Fruit fly (Drosophila melanogaster) whole organism, embryonic: ENCODE data around the gene CG42268.

Source experiments
- Blimp-1 ChIP-seq: fragments of 200-800 bp; sonication (Bioruptor generic); optimal IDR thresholded peaks from 3 replicates; lab custom pipeline; 2018; ENCODE audit warnings: missing biosample characterization, missing genetic modification characterization, mild to moderate bottlenecking, moderate library complexity, missing genetic modification reagents
- CG10959 ChIP-seq: fragments of 200-800 bp; sonication (Bioruptor generic); IDR thresholded peaks from 2 replicates; pipeline ENCODE4 v1.3.6; 2022; ENCODE audit warnings: missing biosample characterization, missing genetic modification characterization
- CG11085 ChIP-seq: fragments of 200-800 bp; sonication (Bioruptor generic); IDR thresholded peaks from 2 replicates; pipeline ENCODE4 v1.3.6; 2022; ENCODE audit warnings: missing biosample characterization, missing genetic modification characterization
- CG11456 ChIP-seq: fragments of 200-800 bp; sonication (Bioruptor generic); IDR thresholded peaks from 3 replicates; pipeline ENCODE4 v1.3.6; 2022; ENCODE audit warnings: missing biosample characterization, missing genetic modification characterization
- CG11695 ChIP-seq: fragments of 200-800 bp; sonication (Bioruptor generic); IDR thresholded peaks from 3 replicates; pipeline ENCODE4 v1.3.6; 2022; ENCODE audit warnings: missing biosample characterization, missing genetic modification characterization
- CG11696 ChIP-seq: fragments of 200-800 bp; sonication (Bioruptor generic); IDR thresholded peaks from 2 replicates; pipeline ENCODE4 v1.3.6; 2022; ENCODE audit warnings: missing biosample characterization, missing genetic modification characterization
- CG12744 ChIP-seq: fragments of 200-800 bp; sonication (Bioruptor generic); optimal IDR thresholded peaks from 2 replicates; lab custom pipeline; 2016; ENCODE audit warnings: missing biosample characterization, missing genetic modification characterization
- CG12769 ChIP-seq: fragments of 200-800 bp; sonication (Bioruptor generic); optimal IDR thresholded peaks from 2 replicates; lab custom pipeline; 2019; ENCODE audit warnings: missing biosample characterization, mild to moderate bottlenecking, missing genetic modification characterization, moderate library complexity
- CG13424 ChIP-seq: fragments of 200-800 bp; sonication (Bioruptor generic); optimal IDR thresholded peaks from 2 replicates; lab custom pipeline; 2019; ENCODE audit warnings: missing biosample characterization, mild to moderate bottlenecking, missing genetic modification characterization, moderate library complexity
- CG14860 ChIP-seq: fragments of 200-800 bp; sonication (Bioruptor generic); IDR thresholded peaks from 3 replicates; pipeline ENCODE4 v1.3.6; 2022; ENCODE audit warnings: missing biosample characterization, missing genetic modification characterization; ENCODE audit not compliant: partially characterized antibody
- CG15073 ChIP-seq: fragments of 200-800 bp; sonication (Bioruptor generic); optimal IDR thresholded peaks from 2 replicates; lab custom pipeline; 2016; ENCODE audit warnings: missing biosample characterization, missing genetic modification characterization
- CG17612 ChIP-seq: fragments of 200-800 bp; sonication (Bioruptor generic); IDR thresholded peaks from 2 replicates; pipeline ENCODE4 v1.3.6; 2022; ENCODE audit warnings: missing biosample characterization, missing genetic modification characterization
- CG17912 ChIP-seq: fragments of 200-800 bp; sonication (Bioruptor generic); optimal IDR thresholded peaks from 2 replicates; lab custom pipeline; 2018; ENCODE audit warnings: missing biosample characterization, mild to moderate bottlenecking, missing genetic modification characterization
- CG2129 ChIP-seq: fragments of 200-800 bp; sonication (Bioruptor generic); IDR thresholded peaks from 2 replicates; pipeline ENCODE4 v1.3.6; 2022; ENCODE audit warnings: missing biosample characterization, missing genetic modification characterization; ENCODE audit not compliant: partially characterized antibody
- CG2199 ChIP-seq: fragments of 200-800 bp; sonication (Bioruptor generic); IDR thresholded peaks from 3 replicates; pipeline ENCODE4 v1.3.6; 2022; ENCODE audit warnings: missing biosample characterization, missing genetic modification characterization
- CG2875 ChIP-seq: fragments of 200-800 bp; sonication (Bioruptor generic); optimal IDR thresholded peaks from 2 replicates; lab custom pipeline; 2017; ENCODE audit warnings: missing biosample characterization, mild to moderate bottlenecking, missing genetic modification characterization, missing genetic modification reagents
- CG31365 ChIP-seq: fragments of 200-800 bp; sonication (Bioruptor generic); optimal IDR thresholded peaks from 2 replicates; lab custom pipeline; 2018; ENCODE audit warnings: missing biosample characterization, mild to moderate bottlenecking, missing genetic modification characterization
- CG32532 ChIP-seq: fragments of 200-800 bp; sonication (Bioruptor generic); IDR thresholded peaks from 2 replicates; pipeline ENCODE4 v1.3.6; 2022; ENCODE audit warnings: missing biosample characterization, missing genetic modification characterization
- CG33557 ChIP-seq: fragments of 200-800 bp; sonication (Bioruptor generic); optimal IDR thresholded peaks from 2 replicates; lab custom pipeline; 2019; ENCODE audit warnings: missing biosample characterization, mild to moderate bottlenecking, missing genetic modification characterization, moderate library complexity
- CG4360 ChIP-seq: fragments of 200-800 bp; sonication (Bioruptor generic); IDR thresholded peaks from 2 replicates; pipeline ENCODE4 v1.3.6; 2022; ENCODE audit warnings: missing biosample characterization, missing genetic modification characterization
- CG4424 ChIP-seq: fragments of 200-800 bp; sonication (Bioruptor generic); optimal IDR thresholded peaks from 3 replicates; lab custom pipeline; 2016; ENCODE audit warnings: missing biosample characterization, missing genetic modification characterization
- CG4854 ChIP-seq: fragments of 200-800 bp; sonication (Bioruptor generic); optimal IDR thresholded peaks from 2 replicates; lab custom pipeline; 2016; ENCODE audit warnings: missing biosample characterization, missing genetic modification characterization, inconsistent platforms
- CG5180 ChIP-seq: fragments of 200-800 bp; sonication (Bioruptor generic); optimal IDR thresholded peaks from 3 replicates; lab custom pipeline; 2017; ENCODE audit warnings: missing biosample characterization, missing genetic modification characterization, mild to moderate bottlenecking, moderate library complexity, missing genetic modification reagents
- CG7357 ChIP-seq: fragments of 200-800 bp; sonication (Bioruptor generic); IDR thresholded peaks from 3 replicates; pipeline ENCODE4 v1.3.6; 2022; ENCODE audit warnings: missing biosample characterization, missing genetic modification characterization
- CG7556 ChIP-seq: fragments of 200-800 bp; sonication (Bioruptor generic); optimal IDR thresholded peaks from 2 replicates; lab custom pipeline; 2017; ENCODE audit warnings: missing biosample characterization, mild to moderate bottlenecking, missing genetic modification characterization
- CG7987 ChIP-seq: fragments of 200-800 bp; sonication (Bioruptor generic); optimal IDR thresholded peaks from 2 replicates; lab custom pipeline; 2018; ENCODE audit warnings: missing biosample characterization, mild to moderate bottlenecking, missing genetic modification characterization, moderate library complexity
- CG9932 ChIP-seq: fragments of 200-800 bp; sonication (Bioruptor generic); IDR thresholded peaks from 2 replicates; pipeline ENCODE4 v1.3.6; 2022; ENCODE audit warnings: missing biosample characterization, missing genetic modification characterization
- NK7.1 ChIP-seq: fragments of 200-800 bp; sonication (Bioruptor generic); optimal IDR thresholded peaks from 3 replicates; lab custom pipeline; 2016; ENCODE audit warnings: missing biosample characterization, missing genetic modification characterization
- Ptx1 ChIP-seq: fragments of 200-800 bp; sonication (Bioruptor generic); IDR thresholded peaks from 2 replicates; pipeline ENCODE4 v1.3.6; 2022; ENCODE audit warnings: missing biosample characterization, missing genetic modification characterization
- bcd ChIP-seq: fragments of 200-800 bp; sonication (Bioruptor generic); optimal IDR thresholded peaks from 2 replicates; lab custom pipeline; 2017; ENCODE audit warnings: missing biosample characterization, mild to moderate bottlenecking, missing genetic modification characterization
- br ChIP-seq: fragments of >200 bp; optimal IDR thresholded peaks from 2 replicates; lab custom pipeline; 2017
- caup ChIP-seq: fragments of 200-800 bp; sonication (Bioruptor generic); optimal IDR thresholded peaks from 3 replicates; lab custom pipeline; 2017; ENCODE audit warnings: missing biosample characterization, mild to moderate bottlenecking, missing genetic modification characterization, moderate library complexity; ENCODE audit not compliant: severe bottlenecking
- dimm ChIP-seq: fragments of 200-800 bp; sonication (Bioruptor generic); IDR thresholded peaks from 2 replicates; pipeline ENCODE4 v1.3.6; 2022; ENCODE audit warnings: missing biosample characterization, missing genetic modification characterization
- disco-r ChIP-seq: fragments of 200-800 bp; sonication (Bioruptor generic); optimal IDR thresholded peaks from 2 replicates; lab custom pipeline; 2016; ENCODE audit warnings: missing biosample characterization, missing genetic modification characterization
- ewg ChIP-seq: fragments of 200-800 bp; sonication (Bioruptor generic); optimal IDR thresholded peaks from 3 replicates; lab custom pipeline; 2017; ENCODE audit warnings: mild to moderate bottlenecking, missing biosample characterization, missing genetic modification reagents, missing genetic modification characterization
- gfzf ChIP-seq: fragments of 200-800 bp; sonication (Bioruptor generic); optimal IDR thresholded peaks from 2 replicates; lab custom pipeline; 2016; ENCODE audit warnings: missing biosample characterization, mild to moderate bottlenecking, missing genetic modification characterization, moderate library complexity
- hb ChIP-seq: fragments of 200-800 bp; sonication (Bioruptor generic); IDR thresholded peaks from 3 replicates; pipeline ENCODE4 v1.3.6; 2022; ENCODE audit warnings: missing biosample characterization, missing genetic modification characterization; ENCODE audit not compliant: partially characterized antibody
- her ChIP-seq: fragments of 200-800 bp; sonication (Bioruptor generic); optimal IDR thresholded peaks from 2 replicates; lab custom pipeline; 2016; ENCODE audit warnings: missing biosample characterization, missing genetic modification characterization
- mam ChIP-seq: fragments of 200-800 bp; sonication (Bioruptor generic); optimal IDR thresholded peaks from 3 replicates; lab custom pipeline; 2016; ENCODE audit warnings: missing biosample characterization, missing genetic modification characterization
- pita ChIP-seq: fragments of 200-800 bp; sonication (Bioruptor generic); optimal IDR thresholded peaks from 2 replicates; lab custom pipeline; 2017; ENCODE audit warnings: missing biosample characterization, mild to moderate bottlenecking, missing genetic modification characterization
- ranshi ChIP-seq: fragments of 200-800 bp; sonication (Bioruptor generic); IDR thresholded peaks from 2 replicates; pipeline ENCODE4 v1.3.6; 2022; ENCODE audit warnings: missing biosample characterization, missing genetic modification characterization
- sens-2 ChIP-seq: fragments of 200-800 bp; sonication (Bioruptor generic); IDR thresholded peaks from 2 replicates; pipeline ENCODE4 v1.3.6; 2022; ENCODE audit warnings: missing biosample characterization, missing genetic modification characterization
- sqz ChIP-seq: fragments of 200-800 bp; sonication (Bioruptor generic); optimal IDR thresholded peaks from 3 replicates; lab custom pipeline; 2018; ENCODE audit warnings: missing biosample characterization, mild to moderate bottlenecking, missing genetic modification characterization
- sug ChIP-seq: fragments of 200-800 bp; optimal IDR thresholded peaks from 2 replicates; lab custom pipeline; 2019; ENCODE audit warnings: missing biosample characterization, mild to moderate bottlenecking, missing genetic modification characterization, moderate library complexity
- tin ChIP-seq: fragments of 200-800 bp; sonication (Bioruptor generic); optimal IDR thresholded peaks from 3 replicates; lab custom pipeline; 2016; ENCODE audit warnings: missing biosample characterization, missing genetic modification characterization
- tio ChIP-seq: fragments of 200-800 bp; sonication (Bioruptor generic); optimal IDR thresholded peaks from 2 replicates; lab custom pipeline; 2017; ENCODE audit warnings: missing biosample characterization, missing genetic modification characterization, inconsistent platforms
- ttk ChIP-seq: fragments of 200-800 bp; sonication (Bioruptor generic); IDR thresholded peaks from 2 replicates; pipeline ENCODE4 v2.1.2; 2022; ENCODE audit warnings: missing biosample characterization, missing genetic modification characterization
- wor ChIP-seq: fragments of 200-800 bp; sonication (Bioruptor generic); IDR thresholded peaks from 2 replicates; pipeline ENCODE4 v1.3.6; 2022; ENCODE audit warnings: missing biosample characterization, missing genetic modification characterization
- z ChIP-seq: fragments of 200-800 bp; sonication (Bioruptor generic); IDR thresholded peaks from 3 replicates; pipeline ENCODE4 v1.3.6; 2022; ENCODE audit warnings: missing biosample characterization, missing genetic modification characterization
- zfh2 ChIP-seq: fragments of 200-800 bp; sonication (Bioruptor generic); optimal IDR thresholded peaks from 2 replicates; lab custom pipeline; 2016; ENCODE audit warnings: missing biosample characterization, missing genetic modification characterization

The CG42268 gene

dm6 chr3L:9692892-9693551, 67.2 kb downstream of the CG42268 start (continued):
- TF ChIP-seq CG32532 (GFP tag; lab: Robert Waterston, UW) (peak; percentile 89), CG9932 (GFP tag; lab: Robert Waterston, UW) (peak; percentile 89), gfzf (GFP tag; lab: Kevin White, UChicago) (peak; percentile 20), ttk (peak; percentile 84), Ptx1 (GFP tag; lab: Robert Waterston, UW) (peak; percentile 93), CG2129 (GFP tag; lab: Robert Waterston, UW) (no peak), z (GFP tag; lab: Robert Waterston, UW) (no peak), her (GFP tag; lab: Kevin White, UChicago) (peak; percentile 94), wor (GFP tag; lab: Robert Waterston, UW) (peak; percentile 89), sens-2 (GFP tag; lab: Robert Waterston, UW) (peak; percentile 59; the same call in 1 of the 2 replicates), CG12744 (GFP tag; lab: Kevin White, UChicago) (peak; percentile 93), CG7987 (GFP tag; lab: Kevin White, UChicago) (peak; percentile 82), CG12769 (tag; lab: Kevin White, UChicago) (peak; percentile 83), zfh2 (GFP tag; lab: Kevin White, UChicago) (peak; percentile 97), caup (peak; percentile 94), CG4854 (GFP tag; lab: Kevin White, UChicago) (peak; percentile 94), CG11085 (GFP tag; lab: Robert Waterston, UW) (0 out of 2 replicates have a peak, but pooled peaks have one; percentile 53), CG2199 (GFP tag; lab: Robert Waterston, UW) (peak; percentile 39; the same call in 1 of the 3 replicates), ewg (GFP tag; lab: Kevin White, UChicago) (peak; percentile 91), CG14860 (GFP tag; lab: Robert Waterston, UW) (no peak), bcd (GFP tag; lab: Kevin White, UChicago) (peak; percentile 98), CG7357 (GFP tag; lab: Robert Waterston, UW) (peak; percentile 84; the same call in 2 of the 3 replicates), CG17612 (peak; percentile 64), sug (tag; lab: Kevin White, UChicago) (peak; percentile 64), CG4360 (GFP tag; lab: Robert Waterston, UW) (no peak), CG5180 (GFP tag; lab: Kevin White, UChicago) (peak; percentile 89), mam (GFP tag; lab: Kevin White, UChicago) (peak; percentile 96), CG17912 (GFP tag; lab: Kevin White, UChicago) (peak; percentile 64), Blimp-1 (peak; percentile 86), br (lab: Kevin White, UChicago) (no peak), hb (no peak), CG2875 (peak; percentile 86), disco-r (GFP tag; lab: Kevin White, UChicago) (peak; percentile 95), CG7556 (peak; percentile 99), pita (GFP tag; lab: Kevin White, UChicago) (no peak), CG31365 (tag; lab: Kevin White, UChicago) (peak; percentile 68), ranshi (GFP tag; lab: Robert Waterston, UW) (peak; percentile 86), CG11696 (GFP tag; lab: Robert Waterston, UW) (no peak), CG11695 (GFP tag; lab: Robert Waterston, UW) (peak; percentile 93), CG33557 (GFP tag; lab: Kevin White, UChicago) (peak; percentile 91), CG11456 (GFP tag; lab: Robert Waterston, UW) (peak; percentile 91), CG15073 (GFP tag; lab: Kevin White, UChicago) (peak; percentile 71), dimm (GFP tag; lab: Robert Waterston, UW) (peak; percentile 79), CG10959 (GFP tag; lab: Robert Waterston, UW) (peak; percentile 74; the same call in 1 of the 2 replicates), tio (GFP tag; lab: Kevin White, UChicago) (peak; percentile 98), sqz (GFP tag; lab: Kevin White, UChicago) (peak; percentile 87), tin (peak; percentile 96), NK7.1 (GFP tag; lab: Kevin White, UChicago) (peak; percentile 94), CG13424 (tag; lab: Kevin White, UChicago) (peak; percentile 97), CG4424 (GFP tag; lab: Kevin White, UChicago) (peak; percentile 97)
